Worm (Caenorhabditis elegans): Measurements from ENCODE around the gene hpo-36.
A peak's percentile ranks its signal among the peaks of the same experiment; 100 is the strongest.

The hpo-36 gene

DNA sequence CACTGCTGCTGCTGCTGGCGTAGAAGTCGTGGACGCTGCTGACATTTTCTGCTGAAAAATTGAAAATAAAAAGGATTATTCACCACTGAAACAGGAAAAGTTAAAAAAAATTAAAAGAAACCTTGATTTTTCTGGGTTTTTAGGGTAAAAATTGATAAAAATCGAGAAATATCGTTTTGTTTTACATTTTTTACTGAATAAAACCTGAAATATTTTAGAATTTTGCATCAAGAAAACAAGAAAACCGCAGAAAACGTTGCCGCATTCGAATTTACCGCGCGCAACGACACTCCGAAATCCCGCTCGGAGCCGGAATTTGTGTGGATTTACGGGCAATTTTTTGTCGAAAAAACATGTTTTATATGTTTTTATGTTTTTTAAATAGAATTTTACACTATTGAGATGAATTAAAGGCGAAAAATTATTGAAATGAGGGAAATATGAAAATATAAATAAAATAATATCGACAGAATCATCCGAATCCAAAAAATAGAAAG is 20.3 kb upstream of the hpo-36 start, which contains the start of gene chk-1 (continued):
- peak; percentile 61 for TF ChIP-seq blmp-1 (tag; optimal IDR thresholded peaks at IDR 0.05)
- no peak for TF ChIP-seq lir-3 (tag; optimal IDR thresholded peaks at IDR 0.05; ENCODE audit: poor library complexity)
- TF ChIP-seq alr-1 (tag; optimal IDR thresholded peaks at IDR 0.05; ENCODE audit: borderline replicate concordance): no peak
- peak; percentile 67 for TF ChIP-seq xbp-1 (tag; optimal IDR thresholded peaks at IDR 0.05)

DNA sequence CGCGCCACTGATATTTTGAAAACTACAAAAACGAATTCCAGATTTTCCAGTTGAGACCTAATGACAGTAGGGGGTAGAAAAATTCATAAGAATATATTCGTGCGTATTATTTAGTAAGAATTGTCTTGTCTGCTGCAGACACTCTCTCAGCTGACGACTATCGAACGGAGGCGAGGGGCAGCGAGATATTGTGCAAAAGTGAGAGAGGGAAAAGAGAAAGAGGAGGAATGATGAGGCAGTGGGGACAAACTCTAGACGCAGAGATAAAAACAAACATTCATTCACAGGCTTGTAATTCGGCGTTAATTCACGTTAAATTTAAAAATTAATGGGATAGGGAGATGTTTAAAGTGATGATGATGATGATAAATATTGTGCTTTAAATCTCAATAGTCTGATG is 17.7 kb upstream of the hpo-36 start, which contains the start of gene gid-7:
gid-7 (minus strand) TSS at position 188 of the 400 bp plus-strand sequence.
- peak; percentile 40 for TF ChIP-seq nhr-47 (tag; optimal IDR thresholded peaks at IDR 0.05)
- TF ChIP-seq tlp-1 (tag; optimal IDR thresholded peaks at IDR 0.05): no peak
- peak; percentile 4 for TF ChIP-seq nhr-11 (tag; optimal IDR thresholded peaks at IDR 0.05)
- peak; percentile 75 to 79 for TF ChIP-seq efl-1 (optimal IDR thresholded peaks at IDR 0.05)
- TF ChIP-seq efl-1 (GFP tag; optimal IDR thresholded peaks at IDR 0.05 in 1 of 2): peak; percentile 67 to 96
- peak; percentile 33 for TF ChIP-seq unc-86 (tag; optimal IDR thresholded peaks at IDR 0.05)
- peak; percentile 39 for TF ChIP-seq tbx-2 (tag; optimal IDR thresholded peaks at IDR 0.05)
- TF ChIP-seq nhr-20 (tag; optimal IDR thresholded peaks at IDR 0.05): peak; percentile 59
- peak; percentile 54 for TF ChIP-seq swsn-7 (tag; optimal IDR thresholded peaks at IDR 0.05)
- peak; percentile 28 for TF ChIP-seq dsc-1 (tag; optimal IDR thresholded peaks at IDR 0.05)
- TF ChIP-seq xbp-1 (tag; optimal IDR thresholded peaks at IDR 0.05): peak; percentile 35
- TF ChIP-seq mep-1 (tag; optimal IDR thresholded peaks at IDR 0.05): peak; percentile 66
- peak; percentile 28 to 61 (median 60) for TF ChIP-seq dpl-1 (GFP tag; optimal IDR thresholded peaks at IDR 0.05)
- no peak for TF ChIP-seq Y116A8C.19 (tag; optimal IDR thresholded peaks at IDR 0.05; ENCODE audit: borderline replicate concordance)
- no peak for TF ChIP-seq unc-30 (tag; optimal IDR thresholded peaks at IDR 0.05)
- peak; percentile 8 for TF ChIP-seq irx-1 (tag; optimal IDR thresholded peaks at IDR 0.05)
- peak; percentile 36 to 45 for TF ChIP-seq lsy-2 (tag; optimal IDR thresholded peaks at IDR 0.05)
- TF ChIP-seq elt-3 (tag; optimal IDR thresholded peaks at IDR 0.05): no peak
- peak; percentile 56 to 61 for TF ChIP-seq lin-35 (GFP tag; optimal IDR thresholded peaks at IDR 0.05)
- no peak for TF ChIP-seq hlh-4 (tag; optimal IDR thresholded peaks at IDR 0.05)
- no peak for TF ChIP-seq ceh-82 (tag; optimal IDR thresholded peaks at IDR 0.05)
- peak; percentile 66 for TF ChIP-seq nhr-85 (tag)
- peak; percentile 67 for TF ChIP-seq snu-23 (GFP tag; optimal IDR thresholded peaks at IDR 0.05)
- peak in 1 of 2 experiments; percentile 39 for TF ChIP-seq mdl-1 (tag; optimal IDR thresholded peaks at IDR 0.05)
- peak; percentile 17 for TF ChIP-seq skn-1 (tag; optimal IDR thresholded peaks at IDR 0.05)
- TF ChIP-seq unc-98 (GFP tag; IDR thresholded peaks at IDR 0.05): no peak

DNA sequence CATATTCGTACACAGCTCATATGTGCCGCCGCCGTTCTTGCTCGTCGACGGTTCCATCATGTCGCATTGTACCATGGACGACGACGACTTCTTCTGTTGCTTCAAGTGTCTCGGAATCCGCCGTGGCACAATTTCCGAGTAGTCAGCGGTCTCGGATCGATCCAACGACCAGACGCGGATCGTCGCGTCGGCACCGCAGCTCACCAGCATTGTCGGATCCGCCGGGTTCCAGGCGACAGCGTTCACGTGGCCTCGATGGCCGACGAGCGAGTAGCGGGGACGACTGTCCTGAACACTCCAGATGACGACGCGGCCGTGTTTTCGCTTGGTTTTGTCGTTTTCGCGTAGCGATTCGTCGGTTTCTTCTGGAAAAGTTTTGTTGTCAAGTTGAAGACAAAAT is 11.1 kb upstream of the hpo-36 start:
- no peak for TF ChIP-seq efl-1 (optimal IDR thresholded peaks at IDR 0.05)
- peak in 1 of 2 experiments; percentile 67 for TF ChIP-seq efl-1 (GFP tag; optimal IDR thresholded peaks at IDR 0.05 in 1 of 2)
- TF ChIP-seq pag-3 (tag; optimal IDR thresholded peaks at IDR 0.05; ENCODE audit: borderline replicate concordance, insufficient read depth): no peak
- TF ChIP-seq aha-1 (tag; optimal IDR thresholded peaks at IDR 0.05): no peak
- no peak for TF ChIP-seq lin-39 (tag; optimal IDR thresholded peaks at IDR 0.05)
- TF ChIP-seq nhr-84 (tag; optimal IDR thresholded peaks at IDR 0.05): no peak
- no peak for TF ChIP-seq mep-1 (tag; optimal IDR thresholded peaks at IDR 0.05)

DNA sequence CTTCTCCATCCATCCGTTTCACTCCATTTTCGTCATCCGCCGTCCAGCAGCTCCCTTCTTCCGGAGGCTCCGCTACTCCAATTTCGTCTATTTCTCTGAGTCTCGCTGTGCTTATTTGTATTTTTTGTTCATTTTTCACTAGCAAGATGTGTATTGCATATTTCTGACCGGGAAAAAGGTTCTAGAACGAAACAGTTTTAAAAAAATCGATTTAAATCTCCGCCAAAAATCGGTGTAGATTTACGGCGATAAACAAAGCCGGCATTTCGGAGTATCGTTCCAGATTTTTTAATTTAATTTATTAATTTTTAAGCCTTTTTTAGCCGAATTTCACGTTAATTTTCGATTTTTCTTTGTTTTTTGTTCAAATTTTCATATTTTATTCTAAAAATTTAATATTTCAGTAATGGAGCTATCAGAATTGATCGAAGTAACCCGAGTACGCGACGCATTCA is 4.0 kb upstream of the hpo-36 start, which contains the start of gene mtm-9:
mtm-9 (plus strand) TSS at position 405 of the 455 bp plus-strand sequence.
- TF ChIP-seq blmp-1 (tag; optimal IDR thresholded peaks at IDR 0.05) (peak; percentile 55), grh-1 (GFP tag; IDR thresholded peaks at IDR 0.05) (no peak), nhr-84 (tag; optimal IDR thresholded peaks at IDR 0.05) (no peak), nhr-19 (GFP tag; conservative IDR thresholded peaks at IDR 0.05) (peak; percentile 32; the same call in 1 of the 2 replicates), tlp-1 (tag; optimal IDR thresholded peaks at IDR 0.05) (no peak), fos-1 (tag; optimal IDR thresholded peaks at IDR 0.05) (no peak), nhr-237 (tag; optimal IDR thresholded peaks at IDR 0.05) (no peak), unc-86 (tag; optimal IDR thresholded peaks at IDR 0.05) (no peak), F16B12.6 (tag; optimal IDR thresholded peaks at IDR 0.05) (no peak), lir-3 (tag; optimal IDR thresholded peaks at IDR 0.05; ENCODE audit: poor library complexity) (no peak), isw-1 (GFP tag; IDR thresholded peaks at IDR 0.05) (peak; percentile 27), dpl-1 (GFP tag; optimal IDR thresholded peaks at IDR 0.05) (peak; percentile 91 to 94 (median 93)), nhr-77 (tag; optimal IDR thresholded peaks at IDR 0.05) (peak; percentile 17), elt-2 (tag; optimal IDR thresholded peaks at IDR 0.05) (no peak), ceh-82 (tag; optimal IDR thresholded peaks at IDR 0.05) (peak in 1 of 3 experiments; percentile 33), jun-1 (tag; optimal IDR thresholded peaks at IDR 0.05) (peak; percentile 25), pax-3 (tag; optimal IDR thresholded peaks at IDR 0.05) (no peak), ets-5 (GFP tag; IDR thresholded peaks at IDR 0.05) (no peak), mdl-1 (tag; optimal IDR thresholded peaks at IDR 0.05) (no peak), sox-4 (tag; optimal IDR thresholded peaks at IDR 0.05) (no peak), mef-2 (tag; optimal IDR thresholded peaks at IDR 0.05) (no peak), xbp-1 (tag; optimal IDR thresholded peaks at IDR 0.05) (peak; percentile 22), tbx-2 (tag; optimal IDR thresholded peaks at IDR 0.05) (peak; percentile 36), nhr-12 (tag; optimal IDR thresholded peaks at IDR 0.05) (no peak)

Measured in whole organism, L1 larva.